Worm (Caenorhabditis elegans): ENCODE results near the gene xnd-1.

ce11 chrIII:5570814-5571443 lies 33.3 kb upstream of the xnd-1 start:
- TF ChIP-seq unc-62 (GFP tag; optimal IDR thresholded peaks at IDR 0.05 in 1 of 2) = peak in 1 of 2 experiments; percentile 86
- no peak for TF ChIP-seq unc-62 (tag; optimal IDR thresholded peaks at IDR 0.05)
- TF ChIP-seq D1046.2 (GFP tag; IDR thresholded peaks at IDR 0.05) = no peak

Measured in whole organism, L4 larva.